Fruit fly (Drosophila melanogaster) whole organism, adult: ENCODE measurements around the gene Vm26Ab.

ENCODE experiments used
- CG1620 ChIP-seq: fragments of 200-800 bp; sonication (Bioruptor generic); optimal IDR thresholded peaks from 2 replicates; lab custom pipeline; 2016; ENCODE audit warnings: missing biosample characterization, missing genetic modification characterization
- CG7101 ChIP-seq: fragments of 200-800 bp; sonication (Bioruptor generic); optimal IDR thresholded peaks from 2 replicates; lab custom pipeline; 2018; ENCODE audit warnings: missing biosample characterization, mild to moderate bottlenecking, missing genetic modification characterization, moderate library complexity

dm6 chr2L:5978333-5979054 lies 21.7 kb downstream of the Vm26Ab start:
- TF ChIP-seq CG7101 (no peak), CG1620 (GFP tag; lab: Kevin White, UChicago) (no peak)
